Worm (Caenorhabditis elegans) whole organism, young adult: ENCODE measurements around the gene Y47D7A.9.

ENCODE experiments used
- B0261.1 ChIP-seq: sonication (generic microtip); optimal IDR thresholded peaks from 2 replicates; lab custom pipeline; 2016; ENCODE audit warnings: mild to moderate bottlenecking, missing genetic modification characterization, moderate library complexity, missing compliant biosample characterization
- C06A6.2 ChIP-seq: fragments of 200-800 bp; sonication (Bioruptor generic); conservative IDR thresholded peaks from 2 replicates; pipeline ENCODE4 v1.3.6; 2022; ENCODE audit warnings: missing genetic modification characterization, missing compliant biosample characterization
- F33H1.4 ChIP-seq: fragments of 200-800 bp; sonication (Bioruptor generic); IDR thresholded peaks from 2 replicates; pipeline ENCODE4 v1.3.6; 2022; ENCODE audit warnings: missing genetic modification reagents, missing genetic modification characterization, missing compliant biosample characterization
- F37B4.10 ChIP-seq: fragments of 200-800 bp; sonication (Bioruptor generic); IDR thresholded peaks from 2 replicates; pipeline ENCODE4 v1.3.6; 2022; ENCODE audit warnings: missing genetic modification characterization, missing compliant biosample characterization
- F39B2.1 ChIP-seq: fragments of 200-800 bp; sonication (Bioruptor generic); IDR thresholded peaks from 2 replicates; pipeline ENCODE4 v1.3.6; 2022; ENCODE audit warnings: missing genetic modification reagents, missing genetic modification characterization, missing compliant biosample characterization
- F52B5.7 ChIP-seq: sonication (generic microtip); optimal IDR thresholded peaks from 2 replicates; lab custom pipeline; 2016; ENCODE audit warnings: mild to moderate bottlenecking, missing genetic modification characterization, missing compliant biosample characterization
- F57A8.1 ChIP-seq: fragments of 200-800 bp; sonication (Bioruptor generic); optimal IDR thresholded peaks from 2 replicates; lab custom pipeline; 2018; ENCODE audit warnings: mild to moderate bottlenecking, missing genetic modification characterization, moderate library complexity, missing compliant biosample characterization
- K11D2.4 ChIP-seq: fragments of 200-800 bp; sonication (Bioruptor generic); IDR thresholded peaks from 2 replicates; pipeline ENCODE4 v1.3.6; 2022; ENCODE audit warnings: missing genetic modification reagents, missing genetic modification characterization, missing compliant biosample characterization
- K12H6.12 ChIP-seq: fragments of 200-800 bp; sonication (Bioruptor generic); optimal IDR thresholded peaks from 2 replicates; lab custom pipeline; 2018; ENCODE audit warnings: mild to moderate bottlenecking, missing genetic modification characterization, missing compliant biosample characterization
- Y53F4B.3 ChIP-seq: fragments of 200-800 bp; sonication (Bioruptor generic); IDR thresholded peaks from 2 replicates; pipeline ENCODE4 v1.3.6; 2022; ENCODE audit warnings: missing genetic modification reagents, missing genetic modification characterization, missing compliant biosample characterization
- ZK185.1 ChIP-seq: sonication (generic microtip); optimal IDR thresholded peaks from 2 replicates; lab custom pipeline; 2016; ENCODE audit warnings: mild to moderate bottlenecking, missing genetic modification characterization, missing compliant biosample characterization; ENCODE audit not compliant: poor library complexity, severe bottlenecking
- akir-1 ChIP-seq: fragments of 200-800 bp; sonication (Bioruptor generic); optimal IDR thresholded peaks from 2 replicates; lab custom pipeline; 2018; ENCODE audit warnings: mild to moderate bottlenecking, missing genetic modification characterization, moderate library complexity, missing compliant biosample characterization
- ama-1 ChIP-seq, 3 experiments: fragments of 150-350 bp in 1 of 3; sonication (generic microtip) in 2 of 3; optimal IDR thresholded peaks; 2 replicates each; lab custom pipeline; 2014 to 2018; ENCODE audit warnings: missing biosample characterization in 2 of 3, missing genetic modification characterization in 2 of 3, missing genetic modification reagents in 2 of 3
- aptf-2 ChIP-seq: fragments of 200-800 bp; sonication (Bioruptor generic); conservative IDR thresholded peaks from 2 replicates; pipeline ENCODE4 v1.3.6; 2022; ENCODE audit warnings: missing genetic modification reagents, missing genetic modification characterization, missing compliant biosample characterization
- athp-1 ChIP-seq: sonication (generic microtip); optimal IDR thresholded peaks from 2 replicates; lab custom pipeline; 2017; ENCODE audit warnings: mild to moderate bottlenecking, missing genetic modification characterization, missing compliant biosample characterization
- bed-2 ChIP-seq: fragments of 200-800 bp; sonication (Bioruptor generic); IDR thresholded peaks from 2 replicates; pipeline ENCODE4 v1.3.6; 2022; ENCODE audit warnings: missing genetic modification reagents, missing genetic modification characterization, missing compliant biosample characterization
- cebp-1 ChIP-seq, 2 experiments: fragments of 200-800 bp in 1 of 2; sonication (Bioruptor generic) in 1 of 2; sonication (generic microtip) in 1 of 2; IDR thresholded peaks in 1 of 2; optimal IDR thresholded peaks in 1 of 2; 2 replicates each; pipeline versions ENCODE4 v1.3.6 to Lab custom; 2017 to 2022; ENCODE audit warnings: missing compliant biosample characterization in 2 of 2, missing genetic modification characterization in 2 of 2, mild to moderate bottlenecking in 1 of 2, missing genetic modification reagents in 1 of 2, moderate library complexity in 1 of 2
- ceh-100 ChIP-seq: fragments of 200-800 bp; sonication (Bioruptor generic); IDR thresholded peaks from 2 replicates; pipeline ENCODE4 v1.3.6; 2022; ENCODE audit warnings: missing genetic modification reagents, missing genetic modification characterization, missing compliant biosample characterization
- ceh-58 ChIP-seq: fragments of 200-800 bp; sonication (Bioruptor generic); IDR thresholded peaks from 2 replicates; pipeline ENCODE4 v1.3.6; 2022; ENCODE audit warnings: missing genetic modification characterization, missing compliant biosample characterization
- ceh-79 ChIP-seq: sonication (generic microtip); optimal IDR thresholded peaks from 2 replicates; lab custom pipeline; 2017; ENCODE audit warnings: mild to moderate bottlenecking, missing genetic modification characterization, missing compliant biosample characterization
- dox-1 ChIP-seq: fragments of 200-800 bp; sonication (Bioruptor generic); IDR thresholded peaks from 2 replicates; pipeline ENCODE4 v1.3.6; 2022; ENCODE audit warnings: missing genetic modification reagents, missing genetic modification characterization, missing compliant biosample characterization
- dpl-1 ChIP-seq: fragments of 150-350 bp; optimal IDR thresholded peaks from 2 replicates; lab custom pipeline; 2014; ENCODE audit warnings: missing biosample characterization, missing genetic modification reagents, missing genetic modification characterization
- fkh-3 ChIP-seq: sonication (generic microtip); optimal IDR thresholded peaks from 2 replicates; lab custom pipeline; 2016; ENCODE audit warnings: mild to moderate bottlenecking, missing genetic modification characterization, missing compliant biosample characterization
- gei-17 ChIP-seq: fragments of 200-800 bp; sonication (Bioruptor generic); optimal IDR thresholded peaks from 2 replicates; lab custom pipeline; 2018; ENCODE audit warnings: mild to moderate bottlenecking, missing genetic modification characterization, missing compliant biosample characterization
- him-1 ChIP-seq: sonication (generic microtip); optimal IDR thresholded peaks from 2 replicates; lab custom pipeline; 2016; ENCODE audit warnings: missing genotype, missing genetic modification reagents, missing genetic modification characterization, missing compliant biosample characterization
- hlh-12 ChIP-seq: sonication (generic microtip); optimal IDR thresholded peaks from 2 replicates; lab custom pipeline; 2016; ENCODE audit warnings: missing genetic modification characterization, missing compliant biosample characterization
- hmg-1.2 ChIP-seq: fragments of 200-800 bp; sonication (Bioruptor generic); IDR thresholded peaks from 2 replicates; pipeline ENCODE4 v1.3.6; 2022; ENCODE audit warnings: missing genetic modification reagents, missing genetic modification characterization, missing compliant biosample characterization
- lag-1 ChIP-seq: fragments of 200-800 bp; sonication (Bioruptor generic); IDR thresholded peaks from 2 replicates; pipeline ENCODE4 v1.3.6; 2022; ENCODE audit warnings: missing genetic modification reagents, missing genetic modification characterization, missing compliant biosample characterization
- let-526 ChIP-seq: fragments of 200-800 bp; sonication (Bioruptor generic); IDR thresholded peaks from 2 replicates; pipeline ENCODE4 v1.3.6; 2022; ENCODE audit warnings: missing genetic modification reagents, missing genetic modification characterization, missing compliant biosample characterization
- lin-26 ChIP-seq: fragments of 200-800 bp; sonication (Bioruptor generic); IDR thresholded peaks from 2 replicates; pipeline ENCODE4 v1.3.6; 2022; ENCODE audit warnings: missing genetic modification reagents, missing genetic modification characterization, missing compliant biosample characterization
- lsl-1 ChIP-seq: fragments of 200-800 bp; sonication (Bioruptor generic); optimal IDR thresholded peaks from 2 replicates; lab custom pipeline; 2018; ENCODE audit warnings: mild to moderate bottlenecking, missing genetic modification characterization, moderate library complexity, missing compliant biosample characterization
- lsy-27 ChIP-seq: sonication (generic microtip); optimal IDR thresholded peaks from 2 replicates; lab custom pipeline; 2017; ENCODE audit warnings: missing genetic modification characterization, mild to moderate bottlenecking, missing compliant biosample characterization, antibody characterized with exemption, missing genotype, borderline replicate concordance; ENCODE audit not compliant: insufficient read depth
- madf-3 ChIP-seq: fragments of 200-800 bp; sonication (Bioruptor generic); IDR thresholded peaks from 2 replicates; pipeline ENCODE4 v1.3.6; 2022; ENCODE audit warnings: missing genetic modification reagents, missing genetic modification characterization, missing compliant biosample characterization
- nfya-2 ChIP-seq: fragments of 200-800 bp; sonication (Bioruptor generic); IDR thresholded peaks from 2 replicates; pipeline ENCODE4 v1.3.6; 2022; ENCODE audit warnings: missing genetic modification reagents, missing genetic modification characterization, missing compliant biosample characterization
- pha-4 ChIP-seq: fragments of 150-350 bp; sonication (generic microtip); optimal IDR thresholded peaks from 2 replicates; lab custom pipeline; 2014; ENCODE audit warnings: missing biosample characterization, missing genetic modification reagents, missing genetic modification characterization
- rec-8 ChIP-seq, 2 experiments: sonication (generic microtip); optimal IDR thresholded peaks; 2 replicates each; lab custom pipeline; 2016; ENCODE audit warnings: mild to moderate bottlenecking in 2 of 2, missing genetic modification characterization in 2 of 2, missing genetic modification reagents in 2 of 2, missing genotype in 2 of 2, missing biosample characterization in 1 of 2, missing compliant biosample characterization in 1 of 2, moderate library complexity in 1 of 2
- rpc-1 ChIP-seq, 2 experiments: fragments of 150-350 bp in 1 of 2; sonication (generic microtip) in 1 of 2; optimal IDR thresholded peaks; 2 replicates each; lab custom pipeline; 2014 to 2018; ENCODE audit warnings: missing biosample characterization in 1 of 2, missing genetic modification characterization in 1 of 2, missing genetic modification reagents in 1 of 2, missing genotype in 1 of 2
- somi-1 ChIP-seq: fragments of 200-800 bp; sonication (Bioruptor generic); optimal IDR thresholded peaks from 2 replicates; lab custom pipeline; 2018; ENCODE audit warnings: mild to moderate bottlenecking, missing genetic modification characterization, missing compliant biosample characterization
- sptf-2 ChIP-seq: fragments of 200-800 bp; sonication (Bioruptor generic); optimal IDR thresholded peaks from 2 replicates; lab custom pipeline; 2018; ENCODE audit warnings: mild to moderate bottlenecking, missing genetic modification characterization, missing compliant biosample characterization
- tbx-9 ChIP-seq: sonication (generic microtip); optimal IDR thresholded peaks from 2 replicates; lab custom pipeline; 2016; ENCODE audit warnings: borderline replicate concordance, missing genetic modification characterization, inconsistent platforms, missing compliant biosample characterization
- unc-130 ChIP-seq: sonication (generic microtip); optimal IDR thresholded peaks from 2 replicates; lab custom pipeline; 2016; ENCODE audit warnings: missing genetic modification reagents, missing genetic modification characterization, missing compliant biosample characterization
- zfh-2 ChIP-seq: fragments of 200-800 bp; sonication (Bioruptor generic); conservative IDR thresholded peaks from 2 replicates; pipeline ENCODE4 v1.3.6; 2022; ENCODE audit warnings: missing genetic modification reagents, missing genetic modification characterization, missing compliant biosample characterization
- zim-3 ChIP-seq: sonication (generic microtip); optimal IDR thresholded peaks from 2 replicates; lab custom pipeline; 2017; ENCODE audit warnings: mild to moderate bottlenecking, missing genetic modification characterization, moderate library complexity, missing compliant biosample characterization
- ztf-18 ChIP-seq: sonication (generic microtip); optimal IDR thresholded peaks from 2 replicates; lab custom pipeline; 2016; ENCODE audit warnings: missing genotype, mild to moderate bottlenecking, missing genetic modification characterization, missing compliant biosample characterization
- ztf-22 ChIP-seq: fragments of 200-800 bp; sonication (Bioruptor generic); optimal IDR thresholded peaks from 2 replicates; lab custom pipeline; 2018; ENCODE audit warnings: mild to moderate bottlenecking, missing genetic modification characterization, moderate library complexity, missing compliant biosample characterization
- ztf-26 ChIP-seq: sonication (generic microtip); optimal IDR thresholded peaks from 2 replicates; lab custom pipeline; 2017; ENCODE audit warnings: missing genetic modification characterization, missing compliant biosample characterization
- ztf-6 ChIP-seq: fragments of 200-800 bp; sonication (Bioruptor generic); IDR thresholded peaks from 2 replicates; pipeline ENCODE4 v1.3.6; 2022; ENCODE audit warnings: missing genetic modification reagents, missing genetic modification characterization, missing compliant biosample characterization

Y47D7A.9 gene

ce11 chrV:4375807-4376564 is 47.8 kb downstream of the Y47D7A.9 start, which contains the start of gene F32D1.7 (continued):
- TF ChIP-seq ama-1 (optimal IDR thresholded peaks at IDR 0.05; lab: Kevin White, UChicago) (no peak), ama-1 (GFP tag; optimal IDR thresholded peaks at IDR 0.05; lab: Kevin White, UChicago) (no peak), F39B2.1 (GFP tag; lab: Robert Waterston, UW) (no peak), let-526 (no peak), K12H6.12 (no peak), lag-1 (GFP tag; lab: Robert Waterston, UW) (no peak), ZK185.1 (no peak), pha-4 (tag; lab: Kevin White, UChicago) (no peak), ztf-22 (GFP tag; lab: Kevin White, UChicago) (no peak), F33H1.4 (GFP tag; lab: Robert Waterston, UW) (peak; percentile 78), madf-3 (GFP tag; lab: Robert Waterston, UW) (no peak), sptf-2 (GFP tag; lab: Kevin White, UChicago) (no peak), rec-8 (tag; optimal IDR thresholded peaks at IDR 0.05; lab: Kevin White, UChicago) (no peak), ceh-58 (GFP tag; lab: Robert Waterston, UW) (no peak), lin-26 (GFP tag; lab: Robert Waterston, UW) (no peak), dpl-1 (GFP tag; lab: Kevin White, UChicago) (peak; percentile 90), hmg-1.2 (no peak), dox-1 (GFP tag; lab: Robert Waterston, UW) (peak; percentile 61), unc-130 (GFP tag; lab: Kevin White, UChicago) (peak; percentile 38), lsy-27 (tag; lab: Kevin White, UChicago) (no peak), ceh-100 (GFP tag; lab: Robert Waterston, UW) (no peak), cebp-1 (GFP tag; IDR thresholded peaks at IDR 0.05; lab: Robert Waterston, UW) (no peak), cebp-1 (tag; optimal IDR thresholded peaks at IDR 0.05; lab: Kevin White, UChicago) (no peak), rpc-1 (optimal IDR thresholded peaks at IDR 0.05; lab: Kevin White, UChicago) (no peak), rpc-1 (tag; optimal IDR thresholded peaks at IDR 0.05; lab: Kevin White, UChicago) (no peak), F37B4.10 (no peak), fkh-3 (tag; lab: Kevin White, UChicago) (no peak), Y53F4B.3 (GFP tag; lab: Robert Waterston, UW) (no peak), ztf-6 (no peak), ztf-18 (no peak), lsl-1 (peak; percentile 99), F57A8.1 (GFP tag; lab: Kevin White, UChicago) (no peak), tbx-9 (tag; lab: Kevin White, UChicago) (no peak), ztf-26 (tag; lab: Kevin White, UChicago) (no peak), nfya-2 (no peak), ceh-79 (tag; lab: Kevin White, UChicago) (no peak), zfh-2 (peak; percentile 69), F52B5.7 (tag; lab: Kevin White, UChicago) (no peak), hlh-12 (tag; lab: Kevin White, UChicago) (no peak), K11D2.4 (no peak), B0261.1 (no peak), zim-3 (tag; lab: Kevin White, UChicago) (no peak), him-1 (tag; lab: Kevin White, UChicago) (peak; percentile 34), gei-17 (GFP tag; lab: Kevin White, UChicago) (no peak), akir-1 (no peak), C06A6.2 (GFP tag; lab: Robert Waterston, UW) (no peak), somi-1 (GFP tag; lab: Kevin White, UChicago) (no peak), athp-1 (tag; lab: Kevin White, UChicago) (no peak), bed-2 (no peak), aptf-2 (GFP tag; lab: Robert Waterston, UW) (no peak)
